Fruit fly (Drosophila melanogaster) whole organism, embryonic: ENCODE data around the gene CCT7.

Source experiments
- Adf1 ChIP-seq: fragments of 200-800 bp; sonication (Bioruptor generic); IDR thresholded peaks from 2 replicates; pipeline ENCODE4 v1.3.6; 2022; ENCODE audit warnings: missing biosample characterization, missing genetic modification characterization
- CG1024 ChIP-seq: fragments of 200-800 bp; sonication (Bioruptor generic); IDR thresholded peaks from 2 replicates; pipeline ENCODE4 v1.3.6; 2022; ENCODE audit warnings: missing biosample characterization, missing genetic modification characterization
- CG10267 ChIP-seq: fragments of 200-800 bp; sonication (Bioruptor generic); optimal IDR thresholded peaks from 2 replicates; lab custom pipeline; 2018; ENCODE audit warnings: missing biosample characterization, mild to moderate bottlenecking, missing genetic modification characterization, moderate library complexity
- CG10366 ChIP-seq: fragments of 200-800 bp; sonication (Bioruptor generic); IDR thresholded peaks from 2 replicates; pipeline ENCODE4 v1.3.6; 2022; ENCODE audit warnings: missing biosample characterization, missing genetic modification characterization
- CG11504 ChIP-seq: fragments of 200-800 bp; sonication (Bioruptor generic); optimal IDR thresholded peaks from 3 replicates; lab custom pipeline; 2019; ENCODE audit warnings: missing biosample characterization, mild to moderate bottlenecking, missing genetic modification characterization, moderate library complexity
- CG14667 ChIP-seq: fragments of 200-800 bp; sonication (Bioruptor generic); IDR thresholded peaks from 2 replicates; pipeline ENCODE4 v1.3.6; 2022; ENCODE audit warnings: missing biosample characterization, missing genetic modification characterization
- CG16863 ChIP-seq: fragments of 200-800 bp; sonication (Bioruptor generic); optimal IDR thresholded peaks from 3 replicates; lab custom pipeline; 2016; ENCODE audit warnings: missing biosample characterization, missing genetic modification characterization
- CG17361 ChIP-seq: fragments of 200-800 bp; sonication (Bioruptor generic); IDR thresholded peaks from 3 replicates; pipeline ENCODE4 v1.3.6; 2022; ENCODE audit warnings: missing biosample characterization, missing genetic modification characterization
- CG17912 ChIP-seq: fragments of 200-800 bp; sonication (Bioruptor generic); optimal IDR thresholded peaks from 2 replicates; lab custom pipeline; 2018; ENCODE audit warnings: missing biosample characterization, mild to moderate bottlenecking, missing genetic modification characterization
- CG2199 ChIP-seq: fragments of 200-800 bp; sonication (Bioruptor generic); IDR thresholded peaks from 3 replicates; pipeline ENCODE4 v1.3.6; 2022; ENCODE audit warnings: missing biosample characterization, missing genetic modification characterization
- CG34422 ChIP-seq: fragments of 200-800 bp; sonication (Bioruptor generic); IDR thresholded peaks from 3 replicates; pipeline ENCODE4 v1.3.6; 2022; ENCODE audit warnings: missing biosample characterization, missing genetic modification characterization
- CG3726 ChIP-seq: fragments of 200-800 bp; sonication (Bioruptor generic); IDR thresholded peaks from 3 replicates; pipeline ENCODE4, ENCODE4 v1.3.6; 2022; ENCODE audit warnings: missing biosample characterization, missing genetic modification characterization
- CG6689 ChIP-seq: fragments of 200-800 bp; sonication (Bioruptor generic); IDR thresholded peaks from 2 replicates; pipeline ENCODE4 v1.3.6; 2022; ENCODE audit warnings: missing biosample characterization, missing genetic modification characterization
- CG6791 ChIP-seq: fragments of 200-800 bp; sonication (Bioruptor generic); IDR thresholded peaks from 3 replicates; pipeline ENCODE4 v1.3.6; 2022; ENCODE audit warnings: missing biosample characterization, missing genetic modification characterization; ENCODE audit not compliant: partially characterized antibody
- CG8290 ChIP-seq, 3 experiments: fragments of 200-800 bp; sonication (Bioruptor generic); optimal IDR thresholded peaks; 2 replicates each; lab custom pipeline; 2016 to 2019; ENCODE audit warnings: missing biosample characterization in 3 of 3, missing genetic modification characterization in 3 of 3, mild to moderate bottlenecking in 2 of 3, moderate library complexity in 1 of 3
- CG8359 ChIP-seq: fragments of 200-800 bp; sonication (Bioruptor generic); optimal IDR thresholded peaks from 2 replicates; lab custom pipeline; 2017; ENCODE audit warnings: missing biosample characterization, mild to moderate bottlenecking, missing genetic modification characterization, borderline replicate concordance
- CG8924 ChIP-seq: fragments of 200-800 bp; optimal IDR thresholded peaks from 3 replicates; lab custom pipeline; 2019; ENCODE audit warnings: missing biosample characterization, mild to moderate bottlenecking, missing genetic modification characterization, moderate library complexity
- CG9932 ChIP-seq: fragments of 200-800 bp; sonication (Bioruptor generic); IDR thresholded peaks from 2 replicates; pipeline ENCODE4 v1.3.6; 2022; ENCODE audit warnings: missing biosample characterization, missing genetic modification characterization
- Chrac-16 ChIP-seq: fragments of 200-800 bp; sonication (Bioruptor generic); optimal IDR thresholded peaks from 3 replicates; lab custom pipeline; 2016; ENCODE audit warnings: missing biosample characterization, missing genetic modification characterization
- Fer3 ChIP-seq: fragments of 200-800 bp; sonication (Bioruptor generic); optimal IDR thresholded peaks from 2 replicates; lab custom pipeline; 2018; ENCODE audit warnings: missing biosample characterization, mild to moderate bottlenecking, missing genetic modification characterization, moderate library complexity
- H2.0 ChIP-seq: fragments of 200-800 bp; sonication (Bioruptor generic); IDR thresholded peaks from 2 replicates; pipeline ENCODE4 v1.3.6; 2022; ENCODE audit warnings: missing biosample characterization, missing genetic modification characterization
- HHEX ChIP-seq: fragments of 200-800 bp; sonication (Bioruptor generic); optimal IDR thresholded peaks from 3 replicates; lab custom pipeline; 2017; ENCODE audit warnings: missing biosample characterization, mild to moderate bottlenecking, missing genetic modification characterization, missing genetic modification reagents
- Hand ChIP-seq: fragments of 200-800 bp; sonication (Bioruptor generic); optimal IDR thresholded peaks from 2 replicates; lab custom pipeline; 2017; ENCODE audit warnings: mild to moderate bottlenecking, missing biosample characterization, missing genetic modification reagents, missing genetic modification characterization
- Hey ChIP-seq: fragments of 200-800 bp; sonication (Bioruptor generic); optimal IDR thresholded peaks from 3 replicates; lab custom pipeline; 2018; ENCODE audit warnings: missing biosample characterization, mild to moderate bottlenecking, missing genetic modification characterization
- Jarid2 ChIP-seq: fragments of 200-800 bp; sonication (Bioruptor generic); optimal IDR thresholded peaks from 3 replicates; lab custom pipeline; 2017; ENCODE audit warnings: mild to moderate bottlenecking, missing biosample characterization, missing genetic modification reagents, missing genetic modification characterization
- Nf-YB ChIP-seq: fragments of 200-800 bp; sonication (Bioruptor generic); optimal IDR thresholded peaks from 3 replicates; lab custom pipeline; 2019; ENCODE audit warnings: missing biosample characterization, mild to moderate bottlenecking, missing genetic modification characterization, moderate library complexity
- NfI ChIP-seq: fragments of 200-800 bp; sonication (Bioruptor generic); optimal IDR thresholded peaks from 3 replicates; lab custom pipeline; 2018; ENCODE audit warnings: missing biosample characterization, mild to moderate bottlenecking, missing genetic modification characterization, moderate library complexity
- bowl ChIP-seq: fragments of 200-800 bp; sonication (Bioruptor generic); IDR thresholded peaks from 2 replicates; pipeline ENCODE4 v1.3.6; 2022; ENCODE audit warnings: missing biosample characterization, missing genetic modification characterization
- chinmo ChIP-seq: fragments of 200-800 bp; sonication (Bioruptor generic); IDR thresholded peaks from 4 replicates; pipeline ENCODE4 v1.3.6; 2022; ENCODE audit warnings: missing biosample characterization, missing genetic modification characterization; ENCODE audit not compliant: partially characterized antibody
- dimm ChIP-seq: fragments of 200-800 bp; sonication (Bioruptor generic); IDR thresholded peaks from 2 replicates; pipeline ENCODE4 v1.3.6; 2022; ENCODE audit warnings: missing biosample characterization, missing genetic modification characterization
- dysf ChIP-seq: fragments of 200-800 bp; sonication (Bioruptor generic); IDR thresholded peaks from 3 replicates; pipeline ENCODE4 v1.3.6; 2022; ENCODE audit warnings: missing biosample characterization, missing genetic modification characterization
- emc ChIP-seq: fragments of 200-800 bp; sonication (Bioruptor generic); optimal IDR thresholded peaks from 2 replicates; lab custom pipeline; 2016; ENCODE audit warnings: missing biosample characterization, missing genetic modification characterization
- ems ChIP-seq: fragments of 200-800 bp; sonication (Bioruptor generic); optimal IDR thresholded peaks from 3 replicates; lab custom pipeline; 2016; ENCODE audit warnings: missing biosample characterization, missing genetic modification characterization
- fd96Cb ChIP-seq: fragments of 200-800 bp; sonication (Bioruptor generic); optimal IDR thresholded peaks from 2 replicates; lab custom pipeline; 2018; ENCODE audit warnings: missing biosample characterization, mild to moderate bottlenecking, missing genetic modification characterization, moderate library complexity
- jumu ChIP-seq: fragments of 200-800 bp; sonication (Bioruptor generic); optimal IDR thresholded peaks from 3 replicates; lab custom pipeline; 2016; ENCODE audit warnings: missing biosample characterization, missing genetic modification characterization
- nerfin-2 ChIP-seq: fragments of 200-800 bp; sonication (Bioruptor generic); IDR thresholded peaks from 2 replicates; pipeline ENCODE4 v1.3.6; 2022; ENCODE audit warnings: missing biosample characterization, missing genetic modification characterization; ENCODE audit not compliant: partially characterized antibody
- org-1 ChIP-seq: fragments of 200-800 bp; sonication (Bioruptor generic); optimal IDR thresholded peaks from 2 replicates; lab custom pipeline; 2017; ENCODE audit warnings: missing biosample characterization, missing genetic modification characterization
- run ChIP-seq: fragments of 200-800 bp; sonication (Bioruptor generic); optimal IDR thresholded peaks from 3 replicates; lab custom pipeline; 2018; ENCODE audit warnings: missing biosample characterization, mild to moderate bottlenecking, missing genetic modification characterization
- sisA ChIP-seq: fragments of 200-800 bp; sonication (Bioruptor generic); IDR thresholded peaks from 2 replicates; pipeline ENCODE4 v1.3.6; 2022; ENCODE audit warnings: missing biosample characterization, missing genetic modification characterization
- trh ChIP-seq: fragments of 200-800 bp; sonication (Bioruptor generic); optimal IDR thresholded peaks from 2 replicates; lab custom pipeline; 2016; ENCODE audit warnings: missing biosample characterization, missing genetic modification characterization
- tx ChIP-seq: fragments of 200-800 bp; sonication (Bioruptor generic); optimal IDR thresholded peaks from 2 replicates; lab custom pipeline; 2016; ENCODE audit warnings: missing biosample characterization, missing genetic modification characterization
- zen2 ChIP-seq: fragments of 200-800 bp; sonication (Bioruptor generic); IDR thresholded peaks from 3 replicates; pipeline ENCODE4 v1.3.6; 2022; ENCODE audit warnings: missing biosample characterization, missing genetic modification characterization; ENCODE audit not compliant: partially characterized antibody

The CCT7 gene

DNA sequence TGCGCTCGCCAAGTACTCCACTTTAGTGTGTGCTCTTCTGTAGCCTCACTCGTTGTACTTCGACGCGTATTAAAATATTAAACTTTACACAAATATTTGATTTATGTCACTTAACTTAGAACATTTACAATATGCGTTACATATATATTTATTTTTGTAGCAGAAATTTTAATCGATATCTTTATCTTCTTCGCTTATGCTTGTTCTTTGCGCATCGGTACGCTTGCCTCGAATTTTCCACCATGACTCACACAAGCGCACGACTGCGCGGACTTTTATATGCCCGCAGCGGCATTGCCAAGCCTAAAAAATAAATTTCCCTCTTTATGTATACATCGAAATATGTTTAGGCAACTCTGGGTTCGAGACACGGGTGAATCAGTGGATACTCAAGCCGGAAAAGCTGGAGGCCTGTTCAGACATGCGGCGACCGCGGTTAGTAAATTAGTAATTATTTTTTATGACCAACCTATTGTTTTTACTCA lies 19.1 kb downstream of the CCT7 start, which contains the start of gene aqz (continued):
- TF ChIP-seq bowl (peak; percentile 46; the same call in 1 of the 2 replicates), Adf1 (GFP tag; lab: Robert Waterston, UW) (peak; percentile 68; the same call in 1 of the 2 replicates), CG8290 (GFP tag; optimal IDR thresholded peaks at IDR 0.05; lab: Kevin White, UChicago) (no peak), CG8290 (tag; optimal IDR thresholded peaks at IDR 0.05; lab: Kevin White, UChicago) (peak in 1 of 2 experiments; percentile 89), Hey (tag; lab: Kevin White, UChicago) (no peak), Nf-YB (GFP tag; lab: Kevin White, UChicago) (peak; percentile 31), CG8359 (GFP tag; lab: Kevin White, UChicago) (no peak), CG6791 (GFP tag; lab: Robert Waterston, UW) (peak; percentile 58; the same call in 1 of the 3 replicates), Jarid2 (GFP tag; lab: Kevin White, UChicago) (peak; percentile 88), CG17361 (GFP tag; lab: Robert Waterston, UW) (peak; percentile 52; the same call in 1 of the 3 replicates), run (tag; lab: Kevin White, UChicago) (peak; percentile 57), CG14667 (GFP tag; lab: Robert Waterston, UW) (no peak), ems (peak; percentile 74), CG10267 (tag; lab: Kevin White, UChicago) (peak; percentile 71), dimm (no peak), emc (GFP tag; lab: Kevin White, UChicago) (no peak), fd96Cb (tag; lab: Kevin White, UChicago) (no peak), CG16863 (GFP tag; lab: Kevin White, UChicago) (peak; percentile 33), CG34422 (peak; percentile 76; the same call in 2 of the 3 replicates), CG3726 (GFP tag; lab: Robert Waterston, UW) (no peak), NfI (GFP tag; lab: Kevin White, UChicago) (peak; percentile 64), sisA (GFP tag; lab: Robert Waterston, UW) (peak; percentile 52), CG6689 (GFP tag; lab: Robert Waterston, UW) (peak; percentile 35; the same call in 1 of the 2 replicates), CG2199 (peak; percentile 95; the same call in 2 of the 3 replicates), Fer3 (tag; lab: Kevin White, UChicago) (peak; percentile 43), CG10366 (GFP tag; lab: Robert Waterston, UW) (no peak), nerfin-2 (GFP tag; lab: Robert Waterston, UW) (peak; percentile 43; the same call in 1 of the 2 replicates), chinmo (GFP tag; lab: Robert Waterston, UW) (peak; percentile 75; the same call in 2 of the 4 replicates), CG17912 (GFP tag; lab: Kevin White, UChicago) (peak; percentile 51), Hand (GFP tag; lab: Kevin White, UChicago) (peak; percentile 15), HHEX (peak; percentile 63), tx (GFP tag; lab: Kevin White, UChicago) (peak; percentile 28), CG11504 (peak; percentile 80), dysf (GFP tag; lab: Robert Waterston, UW) (peak; percentile 59; the same call in 1 of the 3 replicates), H2.0 (GFP tag; lab: Robert Waterston, UW) (no peak), Chrac-16 (GFP tag; lab: Kevin White, UChicago) (peak; percentile 32), trh (GFP tag; lab: Kevin White, UChicago) (peak; percentile 25), CG9932 (GFP tag; lab: Robert Waterston, UW) (peak; percentile 67), CG8924 (tag; lab: Kevin White, UChicago) (peak; percentile 84), zen2 (GFP tag; lab: Robert Waterston, UW) (no peak), CG1024 (GFP tag; lab: Robert Waterston, UW) (peak; percentile 77), jumu (peak; percentile 51), org-1 (GFP tag; lab: Kevin White, UChicago) (no peak)
- TF ChIP-seq, all 482 proteins: peak for 349
